Worm (Caenorhabditis elegans) whole organism, mixed stage, embryonic: ENCODE measurements around the gene sedl-1.

Experiments used
- lin-32 ChIP-seq: fragments of 200-800 bp; sonication (Bioruptor generic); optimal IDR thresholded peaks from 2 replicates; lab custom pipeline; 2018; ENCODE audit warnings: mild to moderate bottlenecking, missing genetic modification characterization, missing compliant biosample characterization
- mls-2 ChIP-seq: sonication (generic microtip); optimal IDR thresholded peaks from 2 replicates; lab custom pipeline; 2016; ENCODE audit warnings: mild to moderate bottlenecking, missing genetic modification characterization, moderate library complexity, missing compliant biosample characterization

- TF ChIP-seq mls-2 (tag; lab: Kevin White, UChicago): no peak
- TF ChIP-seq lin-32 (GFP tag; lab: Kevin White, UChicago): no peak
Measured at ce11 chrX:1393891-1394290, 46.2 kb downstream of the sedl-1 start, which contains the start of gene F56C3.9.
